Fruit fly (Drosophila melanogaster): ENCODE data around the gene CG15535.
A peak's percentile ranks its signal among the peaks of the same experiment; 100 is the strongest.

Gene CG15535

DNA sequence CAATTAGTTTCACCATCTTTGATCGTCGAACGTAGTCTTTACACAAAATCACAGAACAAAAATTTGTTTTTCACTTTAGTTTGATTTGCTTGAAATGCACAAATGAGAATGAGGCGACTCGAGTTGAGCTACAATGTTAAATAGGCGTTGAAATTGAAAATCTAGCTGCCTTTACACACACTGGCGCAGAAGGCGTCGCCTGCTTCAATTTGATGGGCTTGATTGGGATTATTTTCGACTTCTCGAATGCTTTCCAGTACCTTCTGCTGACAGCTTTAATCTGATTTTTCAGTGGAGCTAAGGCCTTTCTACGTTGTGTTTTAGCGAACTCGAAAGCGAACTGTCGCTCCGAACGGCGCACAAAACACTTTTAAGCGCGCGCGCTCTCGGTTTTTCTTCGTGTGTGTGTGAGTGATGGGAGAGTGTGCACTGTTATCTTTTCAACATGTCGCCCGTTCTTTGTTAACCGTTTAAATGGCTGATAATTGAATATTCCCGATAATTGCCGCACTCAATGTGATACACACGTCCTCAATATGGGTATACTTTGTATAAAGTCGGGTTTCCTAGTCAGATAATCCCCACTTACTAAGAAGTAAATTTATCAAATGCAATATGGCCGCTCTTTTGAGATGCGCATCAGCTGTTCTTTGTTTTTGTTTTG is 36.1 kb downstream of the CG15535 start, which contains the start of the genes Fer2LCH and Fer1HCH:
Gene Fer2LCH, plus strand, starts transcription at position 290 of the 664 bp plus-strand sequence.
Gene Fer1HCH, minus strand, starts transcription at position 664 of the 664 bp plus-strand sequence.
- TF ChIP-seq CG4496 (GFP tag; IDR thresholded peaks at IDR 0.05) = peak; percentile 44; the same call in 1 of the 3 replicates
- TF ChIP-seq Pif1A (GFP tag; optimal IDR thresholded peaks at IDR 0.05) = no peak
- no peak for TF ChIP-seq CG14655 (GFP tag; optimal IDR thresholded peaks at IDR 0.05)
- no peak for TF ChIP-seq EcR (GFP tag; optimal IDR thresholded peaks at IDR 0.05)
- 0 out of 2 replicates have a peak, but pooled peaks have one; percentile 6 for TF ChIP-seq CG12605 (GFP tag; IDR thresholded peaks at IDR 0.05)
- TF ChIP-seq rn (GFP tag; IDR thresholded peaks at IDR 0.05) = no peak
- peak; percentile 17; the same call in 1 of the 2 replicates for TF ChIP-seq Ets98B (GFP tag; IDR thresholded peaks at IDR 0.05)
- no peak for TF ChIP-seq CG17806 (tag; optimal IDR thresholded peaks at IDR 0.05)
- TF ChIP-seq CG10348 (GFP tag; IDR thresholded peaks at IDR 0.05) = no peak
- TF ChIP-seq fd96Ca (GFP tag; IDR thresholded peaks at IDR 0.05) = no peak
- TF ChIP-seq CG32121 (GFP tag; IDR thresholded peaks at IDR 0.05) = no peak

DNA sequence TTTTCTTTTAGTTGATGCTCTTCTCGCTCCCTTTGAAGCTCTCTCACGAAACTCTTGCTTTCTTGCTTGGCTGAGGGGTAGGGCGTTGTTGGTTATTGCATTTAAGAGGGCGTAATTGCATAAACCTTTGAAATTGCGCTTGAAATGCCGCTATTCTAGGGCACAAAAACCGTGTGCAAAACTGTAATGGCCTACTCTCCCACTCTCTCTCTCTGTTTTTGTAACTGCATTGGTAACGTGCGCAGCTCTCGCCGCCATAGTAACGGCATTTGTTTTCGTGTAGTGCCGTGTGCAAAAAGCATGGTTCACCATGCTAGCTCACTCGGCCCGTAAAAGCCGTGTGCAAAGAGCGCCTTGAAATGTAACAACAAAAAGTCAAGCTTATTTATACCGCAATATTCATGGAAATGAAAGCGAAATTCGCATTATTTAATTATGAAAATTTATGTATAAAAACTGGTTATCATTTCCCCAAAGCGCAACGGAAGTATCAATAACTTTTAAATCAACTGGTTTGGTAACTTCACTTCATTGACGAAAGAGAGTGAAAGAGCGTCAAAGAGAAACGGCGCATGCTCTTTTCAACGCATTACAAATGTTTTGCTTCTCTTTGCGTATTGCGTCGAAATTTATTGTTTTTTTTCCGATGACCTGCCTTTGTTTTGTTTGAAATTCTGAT is 36.8 kb downstream of the CG15535 start:
- TF ChIP-seq CG4496 (GFP tag; IDR thresholded peaks at IDR 0.05) (peak; percentile 89), CG15710 (tag; optimal IDR thresholded peaks at IDR 0.05) (no peak), Pif1A (GFP tag; optimal IDR thresholded peaks at IDR 0.05) (peak; percentile 34), Pif1B (GFP tag; optimal IDR thresholded peaks at IDR 0.05) (peak; percentile 55), EcR (GFP tag; optimal IDR thresholded peaks at IDR 0.05) (peak; percentile 35), CG8159 (tag; optimal IDR thresholded peaks at IDR 0.05) (peak; percentile 15), Ets98B (GFP tag; IDR thresholded peaks at IDR 0.05) (peak; percentile 46), CG8301 (tag; optimal IDR thresholded peaks at IDR 0.05) (no peak)

DNA sequence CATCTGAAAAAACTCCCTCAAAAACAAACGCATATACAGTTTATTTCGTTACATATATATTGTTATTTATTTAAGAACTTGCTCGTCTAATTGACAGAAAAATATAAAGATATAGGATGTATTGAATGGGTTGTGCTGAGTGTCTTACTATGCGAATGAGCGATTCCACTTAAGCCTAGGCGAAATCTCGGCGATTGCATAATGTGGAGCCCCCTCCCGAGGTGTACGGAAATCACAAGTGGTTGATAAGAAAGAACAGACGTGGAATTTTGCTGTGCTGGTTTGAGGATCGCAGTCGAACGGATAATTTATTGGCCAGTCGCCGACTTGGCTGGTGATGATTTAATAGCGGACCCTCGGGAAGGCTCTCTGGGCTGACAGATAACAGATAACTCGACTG is 38.2 kb downstream of the CG15535 start:
- TF ChIP-seq CG34367 (tag; optimal IDR thresholded peaks at IDR 0.05) (no peak), CG13204 (GFP tag; optimal IDR thresholded peaks at IDR 0.05) (no peak), Pif1B (GFP tag; optimal IDR thresholded peaks at IDR 0.05) (no peak), CG8301 (tag; optimal IDR thresholded peaks at IDR 0.05) (no peak), CG10348 (GFP tag; IDR thresholded peaks at IDR 0.05) (no peak), CG14655 (GFP tag; optimal IDR thresholded peaks at IDR 0.05) (no peak), CG9948 (tag; optimal IDR thresholded peaks at IDR 0.05) (no peak), CG32121 (GFP tag; IDR thresholded peaks at IDR 0.05) (no peak), Snoo (tag; optimal IDR thresholded peaks at IDR 0.05) (no peak), CG12605 (GFP tag; IDR thresholded peaks at IDR 0.05) (no peak), CG4496 (GFP tag; IDR thresholded peaks at IDR 0.05) (no peak)

DNA sequence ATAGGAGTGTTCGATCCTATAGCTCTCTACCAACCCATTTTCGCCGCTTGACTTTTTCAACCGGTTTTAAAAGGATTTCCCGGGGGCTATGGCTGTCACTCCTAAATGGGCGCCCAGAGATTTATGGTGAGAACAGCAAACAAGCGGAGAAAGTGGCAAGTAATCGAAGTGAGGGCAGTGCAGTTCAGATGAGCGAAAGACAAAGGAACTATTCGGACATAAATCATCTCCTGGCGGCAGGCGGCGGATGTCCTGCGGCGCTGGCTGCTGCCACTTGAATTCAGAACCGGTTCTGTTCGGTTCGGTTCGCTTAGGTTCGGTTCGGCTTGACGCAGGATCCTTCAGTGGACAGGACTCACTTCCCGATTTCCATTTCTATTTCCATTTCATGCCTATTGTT is 40.5 kb downstream of the CG15535 start:
- TF ChIP-seq CG8159 (tag; optimal IDR thresholded peaks at IDR 0.05) (no peak), CG9948 (tag; optimal IDR thresholded peaks at IDR 0.05) (no peak), Ets98B (GFP tag; IDR thresholded peaks at IDR 0.05) (no peak), Pif1B (GFP tag; optimal IDR thresholded peaks at IDR 0.05) (no peak)

Data from whole organism, pupa.